Worm (Caenorhabditis elegans) whole organism, L2 larva: ENCODE results near the gene par-5.

Experiments
- C34F6.9 ChIP-seq: fragments of 150-350 bp; optimal IDR thresholded peaks from 2 replicates; lab custom pipeline; 2014; ENCODE audit warnings: missing biosample characterization, missing genetic modification characterization
- R02D3.7 ChIP-seq: fragments of 150-350 bp; optimal IDR thresholded peaks from 2 replicates; lab custom pipeline; 2014; ENCODE audit warnings: missing biosample characterization, missing genetic modification characterization
- Y55F3AM.14 ChIP-seq: fragments of 200-800 bp; sonication (Bioruptor generic); optimal IDR thresholded peaks from 2 replicates; lab custom pipeline; 2018; ENCODE audit warnings: mild to moderate bottlenecking, missing genetic modification characterization, missing compliant biosample characterization
- ZK546.5 ChIP-seq: sonication (generic microtip); optimal IDR thresholded peaks from 2 replicates; lab custom pipeline; 2017; ENCODE audit warnings: missing biosample characterization, missing genetic modification characterization
- alr-1 ChIP-seq: fragments of 150-350 bp; optimal IDR thresholded peaks from 2 replicates; lab custom pipeline; 2014; ENCODE audit warnings: missing biosample characterization, missing genetic modification characterization
- aly-2 ChIP-seq: fragments of 150-350 bp; optimal IDR thresholded peaks from 2 replicates; lab custom pipeline; 2014; ENCODE audit warnings: missing biosample characterization, missing genetic modification characterization
- ama-1 ChIP-seq: fragments of 150-350 bp; optimal IDR thresholded peaks from 2 replicates; lab custom pipeline; 2018; ENCODE audit warnings: inconsistent platforms
- ceh-82 ChIP-seq: fragments of 150-350 bp; optimal IDR thresholded peaks from 2 replicates; lab custom pipeline; 2014; ENCODE audit warnings: missing biosample characterization, missing genetic modification characterization
- crh-2 ChIP-seq: sonication (generic microtip); optimal IDR thresholded peaks from 2 replicates; lab custom pipeline; 2017; ENCODE audit warnings: missing biosample characterization, missing genetic modification characterization
- egl-27 ChIP-seq: sonication (generic microtip); optimal IDR thresholded peaks from 3 replicates; lab custom pipeline; 2017; ENCODE audit warnings: missing biosample characterization, missing genetic modification reagents, missing genetic modification characterization
- elt-1 ChIP-seq: fragments of 150-350 bp; optimal IDR thresholded peaks from 2 replicates; lab custom pipeline; 2014; ENCODE audit warnings: missing biosample characterization, missing genetic modification characterization
- fos-1 ChIP-seq: fragments of 150-350 bp; optimal IDR thresholded peaks from 2 replicates; lab custom pipeline; 2014; ENCODE audit warnings: missing biosample characterization, missing genetic modification characterization
- gmeb-1 ChIP-seq: fragments of 150-350 bp; optimal IDR thresholded peaks from 2 replicates; lab custom pipeline; 2014; ENCODE audit warnings: missing biosample characterization, missing genetic modification characterization
- lin-11 ChIP-seq: fragments of 150-350 bp; sonication (generic microtip); optimal IDR thresholded peaks from 2 replicates; lab custom pipeline; 2014; ENCODE audit warnings: missing biosample characterization, missing genetic modification characterization, inconsistent platforms, mixed read lengths
- lin-13 ChIP-seq: fragments of 150-350 bp; optimal IDR thresholded peaks from 2 replicates; lab custom pipeline; 2014; ENCODE audit warnings: missing biosample characterization, missing genetic modification reagents, missing genetic modification characterization
- lin-39 ChIP-seq: fragments of 150-350 bp; optimal IDR thresholded peaks from 2 replicates; lab custom pipeline; 2014; ENCODE audit warnings: missing biosample characterization, missing genetic modification reagents, missing genetic modification characterization
- lsy-2 ChIP-seq, 2 experiments: fragments of 150-350 bp in 1 of 2; sonication (generic microtip) in 1 of 2; optimal IDR thresholded peaks; 2 replicates each; lab custom pipeline; 2014 to 2017; ENCODE audit warnings: missing biosample characterization in 2 of 2, missing genetic modification characterization in 2 of 2
- mab-5 ChIP-seq: fragments of 150-350 bp; optimal IDR thresholded peaks from 2 replicates; lab custom pipeline; 2014; ENCODE audit warnings: missing biosample characterization, missing genetic modification characterization
- mbf-1 ChIP-seq: sonication (generic microtip); optimal IDR thresholded peaks from 2 replicates; lab custom pipeline; 2017; ENCODE audit warnings: missing biosample characterization, missing genetic modification characterization
- mdl-1 ChIP-seq, 2 experiments: fragments of 150-350 bp in 1 of 2; sonication (generic microtip) in 1 of 2; optimal IDR thresholded peaks; 2 replicates each; lab custom pipeline; 2017; ENCODE audit warnings: missing biosample characterization in 2 of 2, missing genetic modification characterization in 2 of 2
- nhr-11 ChIP-seq: fragments of 150-350 bp; optimal IDR thresholded peaks from 2 replicates; lab custom pipeline; 2014; ENCODE audit warnings: missing biosample characterization, missing genetic modification characterization
- nhr-12 ChIP-seq: fragments of 150-350 bp; optimal IDR thresholded peaks from 2 replicates; lab custom pipeline; 2014; ENCODE audit warnings: missing biosample characterization, missing genetic modification characterization
- nhr-21 ChIP-seq: fragments of 150-350 bp; optimal IDR thresholded peaks from 2 replicates; lab custom pipeline; 2014; ENCODE audit warnings: missing biosample characterization, missing genetic modification characterization
- nhr-23 ChIP-seq: fragments of 150-350 bp; optimal IDR thresholded peaks from 2 replicates; lab custom pipeline; 2014; ENCODE audit warnings: missing biosample characterization, missing genetic modification reagents, missing genetic modification characterization
- nhr-237 ChIP-seq: fragments of 150-350 bp; optimal IDR thresholded peaks from 2 replicates; lab custom pipeline; 2014; ENCODE audit warnings: missing biosample characterization, missing genetic modification characterization
- nhr-25 ChIP-seq: fragments of 150-350 bp; sonication (generic microtip); optimal IDR thresholded peaks from 3 replicates; lab custom pipeline; 2014; ENCODE audit warnings: missing biosample characterization, missing genetic modification characterization
- nhr-6 ChIP-seq: fragments of 150-350 bp; optimal IDR thresholded peaks from 2 replicates; lab custom pipeline; 2014; ENCODE audit warnings: missing biosample characterization, missing genetic modification characterization
- nhr-77 ChIP-seq: fragments of 150-350 bp; optimal IDR thresholded peaks from 2 replicates; lab custom pipeline; 2014; ENCODE audit warnings: missing biosample characterization, missing genetic modification characterization
- sem-4 ChIP-seq: fragments of 150-350 bp; optimal IDR thresholded peaks from 2 replicates; lab custom pipeline; 2014; ENCODE audit warnings: missing biosample characterization, missing genetic modification reagents, missing genetic modification characterization
- skn-1 ChIP-seq: sonication (generic microtip); optimal IDR thresholded peaks from 2 replicates; lab custom pipeline; 2017; ENCODE audit warnings: missing biosample characterization, missing genetic modification characterization
- sma-9 ChIP-seq, 2 experiments: fragments of 150-350 bp in 1 of 2; sonication (generic microtip) in 1 of 2; optimal IDR thresholded peaks; 2 replicates each; lab custom pipeline; 2014 to 2016; ENCODE audit warnings: missing genetic modification characterization in 2 of 2, mild to moderate bottlenecking in 1 of 2, missing biosample characterization in 1 of 2, missing compliant biosample characterization in 1 of 2, missing genetic modification reagents in 1 of 2, moderate library complexity in 1 of 2
- snpc-4 ChIP-seq: fragments of 150-350 bp; optimal IDR thresholded peaks from 2 replicates; lab custom pipeline; 2014; ENCODE audit warnings: missing biosample characterization, missing genetic modification characterization
- unc-39 ChIP-seq: fragments of 150-350 bp; optimal IDR thresholded peaks from 2 replicates; lab custom pipeline; 2014; ENCODE audit warnings: missing biosample characterization, missing genetic modification characterization
- unc-55 ChIP-seq: fragments of 150-350 bp; sonication (generic microtip); optimal IDR thresholded peaks from 3 replicates; lab custom pipeline; 2014; ENCODE audit warnings: missing biosample characterization, missing genetic modification reagents, missing genetic modification characterization
- zag-1 ChIP-seq: fragments of 150-350 bp; optimal IDR thresholded peaks from 2 replicates; lab custom pipeline; 2014; ENCODE audit warnings: missing biosample characterization, missing genetic modification characterization
- ztf-1 ChIP-seq: fragments of 200-800 bp; sonication (Bioruptor generic); conservative IDR thresholded peaks from 2 replicates; pipeline ENCODE4 v1.3.6; 2022; ENCODE audit warnings: missing genetic modification characterization, missing compliant biosample characterization
- ztf-11 ChIP-seq: sonication (generic microtip); optimal IDR thresholded peaks from 2 replicates; lab custom pipeline; 2017; ENCODE audit warnings: missing biosample characterization, missing genetic modification characterization
- ztf-4 ChIP-seq: fragments of 150-350 bp; optimal IDR thresholded peaks from 2 replicates; lab custom pipeline; 2014; ENCODE audit warnings: missing biosample characterization, missing genetic modification characterization

par-5 gene

DNA sequence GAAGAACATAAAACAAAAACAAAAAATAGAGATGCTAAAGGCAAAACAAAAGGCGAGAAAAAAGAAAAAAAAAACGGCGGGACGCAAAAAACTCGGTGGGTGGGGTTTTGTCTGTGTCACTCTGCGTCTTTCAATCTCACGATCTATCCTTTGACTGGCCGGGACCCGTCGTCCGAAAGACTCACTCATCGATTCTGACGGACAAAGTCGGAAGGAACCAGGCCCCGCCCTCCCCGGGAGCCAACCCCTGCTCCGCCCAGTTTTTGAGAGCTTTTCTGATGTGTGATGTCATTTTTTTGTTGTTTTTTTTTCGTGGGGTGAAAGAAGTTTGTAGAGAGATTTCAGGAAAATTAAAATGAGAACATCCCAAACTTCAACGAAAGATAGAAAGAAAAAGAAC lies 28.6 kb downstream of the par-5 start:
- no peak for TF ChIP-seq aly-2 (tag; lab: Kevin White, UChicago)
- peak; percentile 26 for TF ChIP-seq unc-55 (GFP tag; lab: Kevin White, UChicago)
- TF ChIP-seq lin-39 (tag; lab: Kevin White, UChicago), result no peak
- no peak for TF ChIP-seq ztf-11
- no peak for TF ChIP-seq nhr-237
- peak; percentile 18 for TF ChIP-seq zag-1 (tag; lab: Kevin White, UChicago)
- no peak for TF ChIP-seq lin-13 (GFP tag; lab: Kevin White, UChicago)
- no peak for TF ChIP-seq alr-1

DNA sequence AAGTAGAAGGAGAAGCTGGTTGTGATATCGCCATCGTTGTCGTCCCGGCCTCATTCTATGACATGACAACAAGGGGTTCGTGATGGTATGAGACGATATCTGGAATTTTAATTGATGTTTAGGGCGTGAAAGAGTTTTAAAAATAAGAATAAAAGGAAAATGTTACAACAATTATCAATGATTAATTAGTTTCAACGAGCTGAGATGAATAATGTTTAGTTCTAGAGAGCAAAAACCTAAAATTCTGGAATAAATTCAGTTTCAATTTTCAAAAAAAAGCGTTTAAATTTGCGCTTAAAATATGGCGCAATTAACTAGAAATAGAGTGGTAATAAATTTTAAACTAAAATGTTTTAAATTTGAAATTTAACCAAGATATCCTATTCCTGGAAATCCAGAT lies 29.2 kb downstream of the par-5 start, which contains the start of gene H01G02.3:
TSS of gene H01G02.3 (minus strand) at position 101 of the 400 bp plus-strand sequence.
- no peak for TF ChIP-seq gmeb-1 (tag; lab: Kevin White, UChicago)
- no peak for TF ChIP-seq fos-1 (tag; lab: Kevin White, UChicago)
- no peak for TF ChIP-seq unc-39
- TF ChIP-seq nhr-21 (tag; lab: Kevin White, UChicago), result no peak
- TF ChIP-seq sma-9 (GFP tag; optimal IDR thresholded peaks at IDR 0.05; lab: Kevin White, UChicago), result no peak
- TF ChIP-seq sma-9 (tag; optimal IDR thresholded peaks at IDR 0.05; lab: Kevin White, UChicago), result no peak
- no peak for TF ChIP-seq mab-5
- no peak for TF ChIP-seq R02D3.7 (tag; lab: Kevin White, UChicago)
- TF ChIP-seq nhr-77, result no peak
- no peak for TF ChIP-seq nhr-23 (tag; lab: Kevin White, UChicago)
- TF ChIP-seq Y55F3AM.14 (GFP tag; lab: Kevin White, UChicago), result no peak
- TF ChIP-seq nhr-237, result no peak
- TF ChIP-seq unc-55 (GFP tag; lab: Kevin White, UChicago), result no peak
- no peak for TF ChIP-seq lin-13 (GFP tag; lab: Kevin White, UChicago)

DNA sequence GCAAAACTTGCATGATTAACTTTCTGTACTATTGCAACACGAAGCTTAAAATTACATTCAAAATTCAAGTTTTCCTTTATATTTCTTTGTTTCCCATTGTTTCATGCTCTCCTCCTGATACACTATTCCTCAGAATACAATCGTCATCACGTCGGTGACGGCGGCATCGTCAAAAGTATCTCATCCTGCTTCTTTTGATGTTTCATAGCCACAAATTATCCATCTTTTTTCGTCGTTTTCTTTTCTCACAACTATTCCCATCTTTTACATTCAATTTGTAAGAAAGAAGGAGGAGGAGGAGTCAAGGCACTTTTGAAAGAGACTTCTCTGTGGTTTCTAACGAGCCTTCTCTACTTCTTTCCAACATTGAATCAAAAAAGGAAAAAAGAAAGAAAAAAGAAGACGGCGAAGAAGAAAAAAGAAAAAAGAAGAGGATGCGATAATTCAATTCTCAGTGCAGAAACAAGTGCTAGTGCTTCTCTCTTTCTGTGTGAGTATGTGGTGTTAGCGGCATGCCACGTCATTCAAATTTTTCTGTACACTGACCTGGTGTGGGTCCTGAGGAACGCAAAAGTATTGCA lies 33.3 kb downstream of the par-5 start:
- TF ChIP-seq ztf-11 (no peak), ceh-82 (tag; lab: Kevin White, UChicago) (no peak), skn-1 (tag; lab: Kevin White, UChicago) (no peak), nhr-11 (tag; lab: Kevin White, UChicago) (no peak), ztf-4 (tag; lab: Kevin White, UChicago) (no peak), sem-4 (tag; lab: Kevin White, UChicago) (peak; percentile 23), lin-11 (tag; lab: Kevin White, UChicago) (no peak), nhr-21 (tag; lab: Kevin White, UChicago) (no peak), aly-2 (tag; lab: Kevin White, UChicago) (no peak), ztf-1 (GFP tag; lab: Robert Waterston, UW) (no peak), nhr-23 (tag; lab: Kevin White, UChicago) (no peak), zag-1 (tag; lab: Kevin White, UChicago) (no peak), snpc-4 (no peak), lsy-2 (tag; optimal IDR thresholded peaks at IDR 0.05; lab: Kevin White, UChicago) (peak in 1 of 2 experiments; percentile 31), unc-55 (GFP tag; lab: Kevin White, UChicago) (peak; percentile 78), mab-5 (no peak), elt-1 (tag; lab: Kevin White, UChicago) (no peak), nhr-12 (no peak), alr-1 (no peak), R02D3.7 (tag; lab: Kevin White, UChicago) (no peak), mdl-1 (tag; optimal IDR thresholded peaks at IDR 0.05; lab: Kevin White, UChicago) (no peak), nhr-237 (no peak), nhr-6 (tag; lab: Kevin White, UChicago) (no peak), egl-27 (tag; lab: Kevin White, UChicago) (peak; percentile 26), ama-1 (lab: Kevin White, UChicago) (no peak), Y55F3AM.14 (GFP tag; lab: Kevin White, UChicago) (no peak), unc-39 (no peak), crh-2 (tag; lab: Kevin White, UChicago) (peak; percentile 69), C34F6.9 (tag; lab: Kevin White, UChicago) (peak; percentile 54), lin-13 (GFP tag; lab: Kevin White, UChicago) (no peak), nhr-25 (no peak)

DNA sequence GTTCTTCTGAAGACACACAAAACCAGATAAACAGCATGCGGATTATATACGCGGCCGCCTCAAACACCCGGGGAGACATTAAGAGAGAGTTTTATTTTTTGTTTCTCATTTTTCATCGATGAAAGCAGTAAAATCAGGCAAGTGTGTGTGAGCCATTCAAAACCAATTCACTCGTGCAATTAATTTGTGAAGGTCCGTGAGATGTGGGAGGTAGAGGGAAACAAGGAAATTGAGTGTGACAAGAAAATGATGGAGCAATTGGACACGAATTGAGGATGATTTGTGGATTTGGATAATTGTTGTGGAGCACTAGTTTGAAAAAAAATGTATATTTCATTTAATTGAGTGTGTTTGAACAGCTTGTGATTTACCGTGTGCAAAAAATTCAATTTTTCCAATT lies 33.9 kb downstream of the par-5 start:
- TF ChIP-seq ZK546.5, result no peak
- TF ChIP-seq gmeb-1 (tag; lab: Kevin White, UChicago), result no peak
- TF ChIP-seq elt-1 (tag; lab: Kevin White, UChicago), result no peak
- no peak for TF ChIP-seq snpc-4
- no peak for TF ChIP-seq mbf-1 (tag; lab: Kevin White, UChicago)
